Fruit fly (Drosophila melanogaster): Measurements from ENCODE around the gene CCT1.

The CCT1 gene

DNA sequence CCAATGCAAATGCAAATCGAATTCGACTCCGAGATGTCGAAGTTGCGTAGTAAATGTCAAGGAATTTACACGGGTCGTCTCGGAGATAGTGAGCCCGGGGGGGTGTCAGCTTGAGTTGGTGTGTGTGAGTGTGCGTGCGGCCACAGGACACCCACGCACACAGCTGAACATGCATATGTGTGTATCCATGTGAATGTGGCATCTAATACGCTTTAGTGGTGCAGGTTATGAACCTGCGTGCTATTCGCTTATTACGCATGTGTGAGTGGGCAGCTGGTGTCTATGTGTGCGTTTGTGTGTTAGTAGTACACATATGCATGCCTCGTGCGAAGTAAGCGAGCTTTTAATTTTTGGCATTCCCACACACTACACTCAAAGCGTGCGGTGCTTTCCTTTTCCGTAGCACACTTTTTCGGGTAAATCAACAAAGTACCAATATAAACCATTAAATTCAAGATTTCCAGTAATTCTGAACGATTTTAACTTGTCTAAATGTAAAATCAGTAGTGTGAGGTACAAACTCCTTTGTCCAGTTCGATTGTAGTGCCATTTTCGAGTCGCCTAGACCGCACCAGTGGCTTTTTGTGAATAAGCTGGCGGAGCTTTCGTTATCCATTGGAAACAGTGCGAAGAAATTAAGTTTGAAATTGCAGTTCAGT lies 22.3 kb downstream of the CCT1 start (continued):
- peak; percentile 7 for TF ChIP-seq ftz-f1 (GFP tag; optimal IDR thresholded peaks at IDR 0.05)
- no peak for TF ChIP-seq sqz (GFP tag; optimal IDR thresholded peaks at IDR 0.05)
- no peak for TF ChIP-seq gfzf (GFP tag; optimal IDR thresholded peaks at IDR 0.05)
- TF ChIP-seq CG18011 (GFP tag; optimal IDR thresholded peaks at IDR 0.05): peak; percentile 68
- peak; percentile 80 for TF ChIP-seq CG31224 (GFP tag; IDR thresholded peaks at IDR 0.05)
- peak; percentile 83 for TF ChIP-seq sisA (GFP tag; IDR thresholded peaks at IDR 0.05)
- peak; percentile 50 for TF ChIP-seq CG16815 (GFP tag; optimal IDR thresholded peaks at IDR 0.05)
- TF ChIP-seq CG2202 (tag; optimal IDR thresholded peaks at IDR 0.05): no peak
- TF ChIP-seq twi (tag; optimal IDR thresholded peaks at IDR 0.05): no peak
- peak; percentile 78 for TF ChIP-seq fu2 (GFP tag; optimal IDR thresholded peaks at IDR 0.05)
- no peak for TF ChIP-seq pan (optimal IDR thresholded peaks at IDR 0.05)
- TF ChIP-seq pan (GFP tag; optimal IDR thresholded peaks at IDR 0.05 in 1 of 2, IDR thresholded peaks at IDR 0.05 in 1 of 2): peak in 1 of 2 experiments; percentile 83
- TF ChIP-seq bsh (GFP tag; optimal IDR thresholded peaks at IDR 0.05): peak in 1 of 2 experiments; percentile 75
- no peak for TF ChIP-seq Hr39 (optimal IDR thresholded peaks at IDR 0.05)
- peak; percentile 57; the same call in 1 of the 2 replicates for TF ChIP-seq ara (GFP tag; IDR thresholded peaks at IDR 0.05)
- peak; percentile 71 for TF ChIP-seq Bdp1 (GFP tag; optimal IDR thresholded peaks at IDR 0.05)
- TF ChIP-seq CG11560 (tag; IDR thresholded peaks at IDR 0.05): peak; percentile 72; the same call in 2 of the 3 replicates
- TF ChIP-seq caup (GFP tag; optimal IDR thresholded peaks at IDR 0.05; ENCODE audit: severe bottlenecking): peak; percentile 93
- no peak for TF ChIP-seq Hmx (GFP tag; optimal IDR thresholded peaks at IDR 0.05)
- TF ChIP-seq seq (GFP tag; IDR thresholded peaks at IDR 0.05): peak; percentile 84
- TF ChIP-seq Fer1 (GFP tag; optimal IDR thresholded peaks at IDR 0.05): peak; percentile 96
- TF ChIP-seq grau (tag; optimal IDR thresholded peaks at IDR 0.05): peak; percentile 88
- peak; percentile 71; the same call in 1 of the 2 replicates for TF ChIP-seq chm (GFP tag; IDR thresholded peaks at IDR 0.05)
- TF ChIP-seq CG3407 (GFP tag; optimal IDR thresholded peaks at IDR 0.05): peak; percentile 47
- TF ChIP-seq CG9797 (GFP tag; optimal IDR thresholded peaks at IDR 0.05): no peak
- TF ChIP-seq ERR (GFP tag; optimal IDR thresholded peaks at IDR 0.05): peak; percentile 73
- TF ChIP-seq lmd (GFP tag; IDR thresholded peaks at IDR 0.05): peak; percentile 86
- peak in 1 of 2 experiments; percentile 28 for TF ChIP-seq crp (GFP tag; optimal IDR thresholded peaks at IDR 0.05)
- peak; percentile 77 for TF ChIP-seq Fer2 (tag; optimal IDR thresholded peaks at IDR 0.05)
- peak; percentile 74 for TF ChIP-seq CG31365 (tag; optimal IDR thresholded peaks at IDR 0.05)
- TF ChIP-seq Vsx1 (GFP tag; optimal IDR thresholded peaks at IDR 0.05): peak; percentile 43
- TF ChIP-seq Dbx (GFP tag; IDR thresholded peaks at IDR 0.05): peak; percentile 90
- TF ChIP-seq Oaz (GFP tag; IDR thresholded peaks at IDR 0.05): peak; percentile 74
- TF ChIP-seq CG3995 (GFP tag; optimal IDR thresholded peaks at IDR 0.05): peak; percentile 23
- TF ChIP-seq fru (optimal IDR thresholded peaks at IDR 0.05): no peak
- TF ChIP-seq Ravus (GFP tag; IDR thresholded peaks at IDR 0.05): peak; percentile 62
- peak; percentile 78 for TF ChIP-seq CG4820 (GFP tag; optimal IDR thresholded peaks at IDR 0.05)
- no peak for TF ChIP-seq CG2129 (GFP tag; IDR thresholded peaks at IDR 0.05; ENCODE audit: partially characterized antibody)
- TF ChIP-seq CG15601 (tag; optimal IDR thresholded peaks at IDR 0.05): no peak
- TF ChIP-seq amos (GFP tag; IDR thresholded peaks at IDR 0.05; ENCODE audit: partially characterized antibody): no peak
- peak; percentile 77 for TF ChIP-seq NK7.1 (GFP tag; optimal IDR thresholded peaks at IDR 0.05)
- TF ChIP-seq Dek (tag; optimal IDR thresholded peaks at IDR 0.05): peak; percentile 85
- TF ChIP-seq CG9727 (GFP tag; optimal IDR thresholded peaks at IDR 0.05): peak; percentile 80
- peak; percentile 84 for TF ChIP-seq CG14441 (GFP tag; IDR thresholded peaks at IDR 0.05)
- no peak for TF ChIP-seq pita (GFP tag; optimal IDR thresholded peaks at IDR 0.05)
- peak; percentile 62 for TF ChIP-seq CG4282 (GFP tag; optimal IDR thresholded peaks at IDR 0.05)
- TF ChIP-seq dan (GFP tag; IDR thresholded peaks at IDR 0.05): no peak
- peak; percentile 67 for TF ChIP-seq dm (GFP tag; optimal IDR thresholded peaks at IDR 0.05)
- peak; percentile 80 for TF ChIP-seq CG12391 (tag; optimal IDR thresholded peaks at IDR 0.05)
- TF ChIP-seq pb (GFP tag; optimal IDR thresholded peaks at IDR 0.05): peak; percentile 88
- no peak for TF ChIP-seq Dip2 (GFP tag; IDR thresholded peaks at IDR 0.05)
